Worm (Caenorhabditis elegans): Measurements from ENCODE around the gene lir-2.
A peak's percentile ranks its signal among the peaks of the same experiment; 100 is the strongest.

Gene lir-2

DNA sequence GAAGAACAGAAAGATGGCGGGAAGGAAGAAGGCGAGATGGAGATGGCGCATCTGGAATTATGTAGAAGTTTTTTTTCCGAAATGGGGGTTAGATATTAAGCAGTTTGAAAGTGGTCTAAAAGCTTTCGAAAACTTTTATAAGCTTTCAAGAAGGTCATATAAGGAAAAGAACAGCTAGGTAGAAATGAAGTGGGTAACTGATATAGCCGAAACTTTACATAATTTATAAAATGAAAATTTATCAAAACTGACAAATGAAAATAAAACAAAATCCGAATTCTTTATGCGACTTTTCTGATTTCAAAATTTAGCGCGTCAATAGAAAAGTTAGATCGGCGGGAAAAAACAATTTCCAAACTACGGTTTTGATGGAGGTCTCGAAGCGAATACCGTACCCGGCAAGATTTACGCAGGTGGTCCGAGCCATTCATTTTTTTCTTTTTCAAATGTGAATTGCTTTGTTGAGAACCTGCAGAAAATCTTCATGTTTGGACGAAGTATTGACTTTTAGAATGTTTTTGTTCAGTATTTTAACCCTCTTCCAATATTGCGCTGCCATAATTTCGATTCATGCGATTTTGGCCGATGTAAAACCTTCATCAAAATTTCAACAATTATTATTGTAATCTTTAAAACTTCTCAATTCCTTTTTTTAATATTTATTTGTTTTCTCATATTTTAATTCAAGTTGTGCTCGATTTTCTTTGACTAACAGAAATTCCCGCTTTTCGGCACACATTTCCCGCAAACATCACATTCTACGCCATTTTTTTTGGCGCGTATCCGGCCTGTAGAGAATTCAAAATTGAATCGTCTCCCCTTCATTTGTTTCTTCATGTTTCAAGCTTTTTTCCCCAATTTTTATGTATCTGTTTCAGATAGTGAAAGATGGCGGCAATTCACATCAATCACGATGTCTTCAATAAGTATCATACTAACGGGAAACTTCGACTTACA, 3.1 kb upstream of the lir-2 start, which contains the start of the genes F18A1.7 and rpa-1:
F18A1.7 (minus strand) TSS at position 51 of the 957 bp plus-strand sequence.
rpa-1 (plus strand) TSS at position 879 of the 957 bp plus-strand sequence.
- TF ChIP-seq med-1 (GFP tag; optimal IDR thresholded peaks at IDR 0.05; ENCODE audit: insufficient read depth) (no peak), ztf-23 (GFP tag; IDR thresholded peaks at IDR 0.05) (0 out of 2 replicates have a peak, but pooled peaks have one; percentile 9)

DNA sequence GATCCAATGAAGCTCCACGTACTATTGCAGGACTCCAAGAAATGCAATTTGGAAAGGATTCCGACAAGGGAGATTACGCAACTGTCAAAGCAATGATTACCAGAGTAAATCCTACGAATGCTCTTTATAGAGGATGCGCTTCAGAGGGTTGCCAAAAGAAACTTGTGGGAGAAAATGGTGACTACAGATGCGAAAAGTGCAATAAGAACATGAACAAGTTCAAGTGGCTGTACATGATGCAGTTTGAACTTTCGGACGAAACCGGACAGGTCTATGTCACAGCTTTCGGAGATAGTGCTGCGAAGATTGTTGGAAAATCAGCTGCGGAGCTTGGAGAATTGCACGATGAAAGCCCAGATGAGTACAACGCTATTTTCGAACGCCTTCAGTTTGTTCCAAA, 729 bp upstream of the lir-2 start:
- TF ChIP-seq tab-1 (GFP tag; IDR thresholded peaks at IDR 0.05) = no peak
- no peak for TF ChIP-seq cog-1 (tag; optimal IDR thresholded peaks at IDR 0.05)
- TF ChIP-seq ztf-23 (GFP tag; IDR thresholded peaks at IDR 0.05) = no peak
- TF ChIP-seq T22C8.4 (GFP tag; IDR thresholded peaks at IDR 0.05) = no peak
- no peak for TF ChIP-seq klf-2 (GFP tag; conservative IDR thresholded peaks at IDR 0.05)
- TF ChIP-seq ztf-29 (GFP tag; IDR thresholded peaks at IDR 0.05) = no peak
- TF ChIP-seq med-1 (GFP tag; optimal IDR thresholded peaks at IDR 0.05; ENCODE audit: insufficient read depth) = no peak
- TF ChIP-seq ref-1 (GFP tag; conservative IDR thresholded peaks at IDR 0.05) = no peak
- no peak for TF ChIP-seq flt-1 (GFP tag; IDR thresholded peaks at IDR 0.05)

DNA sequence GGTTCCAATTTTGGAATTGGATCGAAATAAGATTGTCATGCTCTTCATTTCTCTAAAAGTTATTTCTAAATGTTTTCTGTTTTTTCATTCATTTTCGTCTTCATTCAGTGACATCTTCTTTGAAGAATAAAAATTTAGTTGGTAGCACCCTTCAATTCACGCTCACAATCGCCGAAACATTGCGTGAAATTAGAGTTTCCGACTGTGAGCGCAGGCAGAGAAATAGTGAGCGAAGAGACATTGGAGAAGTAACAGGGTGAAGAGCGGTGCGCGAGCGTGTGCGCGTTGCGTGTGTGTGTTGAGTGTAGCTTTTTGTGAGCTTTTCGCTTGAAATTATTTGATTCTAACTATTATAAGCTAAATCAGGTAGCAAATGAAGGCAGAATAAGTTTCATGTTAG, 2.3 kb downstream of the lir-2 start:
- peak; percentile 54; the same call in 1 of the 2 replicates for TF ChIP-seq flt-1 (GFP tag; IDR thresholded peaks at IDR 0.05)
- TF ChIP-seq ztf-23 (GFP tag; IDR thresholded peaks at IDR 0.05) = no peak
- 0 out of 2 replicates have a peak, but pooled peaks have one; percentile 46 for TF ChIP-seq tab-1 (GFP tag; IDR thresholded peaks at IDR 0.05)

DNA sequence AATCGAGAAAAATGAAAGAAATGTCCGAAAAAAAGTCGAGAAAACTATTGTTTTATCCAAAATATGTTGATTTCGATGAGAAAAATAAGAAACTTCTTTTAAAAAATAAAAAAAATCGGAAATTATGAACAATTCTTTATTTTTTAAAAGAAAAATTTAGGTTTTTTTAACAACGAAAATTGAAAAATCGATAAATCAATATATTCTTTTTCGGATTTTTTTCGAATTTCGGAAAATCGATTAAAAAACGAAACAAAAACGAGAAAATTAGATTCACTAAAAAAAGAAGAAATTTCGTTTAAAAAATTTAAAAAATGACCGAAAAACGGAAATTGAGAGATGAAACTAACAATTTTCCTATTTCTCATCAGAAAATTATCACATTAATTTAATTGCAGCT, 3.0 kb downstream of the lir-2 start:
- TF ChIP-seq med-1 (GFP tag; optimal IDR thresholded peaks at IDR 0.05; ENCODE audit: insufficient read depth) (no peak), cog-1 (tag; optimal IDR thresholded peaks at IDR 0.05) (no peak), ref-1 (GFP tag; conservative IDR thresholded peaks at IDR 0.05) (no peak), tab-1 (GFP tag; IDR thresholded peaks at IDR 0.05) (no peak), ztf-23 (GFP tag; IDR thresholded peaks at IDR 0.05) (no peak), flt-1 (GFP tag; IDR thresholded peaks at IDR 0.05) (no peak)

DNA sequence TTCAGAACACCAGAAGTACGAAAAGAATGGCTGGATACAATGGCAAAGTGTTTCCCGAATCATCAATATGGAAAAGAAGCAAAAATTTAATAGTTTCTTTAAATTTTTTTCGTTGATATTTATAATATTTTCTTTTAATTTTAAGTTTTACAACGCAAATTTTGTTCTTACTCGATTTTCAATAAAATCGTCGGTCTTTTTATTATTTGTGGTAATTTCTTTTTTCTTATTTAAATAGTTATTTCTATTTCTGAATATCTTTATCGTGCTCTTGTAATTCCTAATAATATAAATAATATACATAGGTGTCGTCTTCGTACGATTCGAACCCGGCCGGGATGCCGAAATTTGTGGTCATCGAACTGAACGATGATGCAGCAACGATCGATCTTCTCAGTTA, 4.6 kb downstream of the lir-2 start, which contains the start of gene lir-1:
lir-1 (plus strand) TSS at position 301 of the 400 bp plus-strand sequence.
- no peak for TF ChIP-seq flt-1 (GFP tag; IDR thresholded peaks at IDR 0.05)
- no peak for TF ChIP-seq T22C8.4 (GFP tag; IDR thresholded peaks at IDR 0.05)
- no peak for TF ChIP-seq ref-1 (GFP tag; conservative IDR thresholded peaks at IDR 0.05)
- no peak for TF ChIP-seq ztf-29 (GFP tag; IDR thresholded peaks at IDR 0.05)

DNA sequence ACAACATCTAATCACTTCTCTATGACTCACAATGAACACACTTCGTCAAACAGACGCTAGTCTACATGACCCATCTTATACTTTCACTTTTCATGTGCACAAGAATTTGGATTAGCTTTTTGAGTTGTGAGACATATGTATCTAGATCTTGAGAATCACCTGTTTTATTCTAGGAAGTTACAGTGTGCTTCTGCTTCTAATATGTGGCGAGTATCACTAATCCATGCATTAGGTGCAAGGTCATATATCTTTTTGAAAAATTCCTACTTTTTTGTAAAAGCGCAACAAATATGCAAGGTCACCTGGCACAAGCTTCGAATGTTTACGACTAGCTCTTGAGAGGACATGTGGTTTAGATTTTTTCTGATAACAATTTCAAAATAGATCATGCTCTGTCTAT, 8.7 kb downstream of the lir-2 start:
- TF ChIP-seq ztf-23 (GFP tag; IDR thresholded peaks at IDR 0.05) (no peak), klf-2 (GFP tag; conservative IDR thresholded peaks at IDR 0.05) (no peak)

DNA sequence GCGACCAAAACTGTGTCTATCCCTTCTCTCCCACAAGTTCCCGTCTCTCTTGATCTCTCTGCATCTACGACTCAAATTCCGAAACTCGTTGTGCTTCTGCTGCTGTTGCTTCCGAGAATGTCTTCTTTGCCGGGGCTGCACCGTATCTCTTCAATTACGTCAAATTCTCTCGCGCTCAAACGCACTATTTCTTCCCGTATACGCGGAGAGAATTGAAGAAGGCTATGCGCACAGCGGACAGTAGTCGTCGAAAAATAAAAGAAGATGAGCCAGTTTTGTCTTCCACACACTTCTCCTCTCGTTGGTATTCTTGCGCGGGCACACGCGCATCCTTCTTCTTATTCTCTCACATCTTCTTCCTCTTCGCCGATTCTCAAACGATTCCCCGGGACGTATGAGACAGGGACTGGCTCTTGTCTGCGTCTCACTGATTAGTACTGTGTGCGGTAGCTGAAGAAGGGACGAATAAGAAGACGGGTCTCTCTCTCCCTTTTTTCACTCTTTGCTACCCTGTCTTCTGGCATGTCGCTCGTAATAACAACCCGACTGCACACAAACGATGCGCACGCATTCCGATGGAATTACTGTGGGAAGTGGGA, 9.3 kb downstream of the lir-2 start:
- no peak for TF ChIP-seq T22C8.4 (GFP tag; IDR thresholded peaks at IDR 0.05)
- TF ChIP-seq ztf-29 (GFP tag; IDR thresholded peaks at IDR 0.05) = no peak
- TF ChIP-seq ztf-23 (GFP tag; IDR thresholded peaks at IDR 0.05) = no peak
- TF ChIP-seq ref-1 (GFP tag; conservative IDR thresholded peaks at IDR 0.05) = 0 out of 2 replicates have a peak, but pooled peaks have one; percentile 7
- no peak for TF ChIP-seq klf-2 (GFP tag; conservative IDR thresholded peaks at IDR 0.05)
- no peak for TF ChIP-seq tab-1 (GFP tag; IDR thresholded peaks at IDR 0.05)
- peak; percentile 24 for TF ChIP-seq cog-1 (tag; optimal IDR thresholded peaks at IDR 0.05)

DNA sequence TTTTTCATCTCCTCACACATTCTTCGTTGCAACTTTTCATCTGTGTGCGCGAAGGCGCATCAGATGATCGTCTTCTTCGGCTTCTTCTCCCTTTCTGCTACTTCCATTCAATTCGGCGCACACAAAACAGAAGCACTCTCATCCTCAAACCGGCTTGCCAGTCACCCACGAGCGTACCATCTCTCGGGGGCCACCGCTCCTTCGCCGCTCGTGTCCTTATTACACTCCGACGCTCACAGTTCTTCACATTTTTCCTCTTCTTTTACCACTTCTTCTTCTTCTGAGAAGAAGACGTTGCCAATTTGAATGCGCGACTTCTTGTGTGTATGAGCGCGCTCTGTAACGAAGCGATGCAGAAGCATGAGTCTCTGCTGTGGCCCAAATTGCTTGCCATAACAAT, 11.4 kb downstream of the lir-2 start:
- TF ChIP-seq ref-1 (GFP tag; conservative IDR thresholded peaks at IDR 0.05) (no peak), ztf-23 (GFP tag; IDR thresholded peaks at IDR 0.05) (no peak), tab-1 (GFP tag; IDR thresholded peaks at IDR 0.05) (no peak), T22C8.4 (GFP tag; IDR thresholded peaks at IDR 0.05) (no peak), med-1 (GFP tag; optimal IDR thresholded peaks at IDR 0.05; ENCODE audit: insufficient read depth) (no peak), klf-2 (GFP tag; conservative IDR thresholded peaks at IDR 0.05) (no peak), ztf-29 (GFP tag; IDR thresholded peaks at IDR 0.05) (no peak), cog-1 (tag; optimal IDR thresholded peaks at IDR 0.05) (no peak), flt-1 (GFP tag; IDR thresholded peaks at IDR 0.05) (no peak)

DNA sequence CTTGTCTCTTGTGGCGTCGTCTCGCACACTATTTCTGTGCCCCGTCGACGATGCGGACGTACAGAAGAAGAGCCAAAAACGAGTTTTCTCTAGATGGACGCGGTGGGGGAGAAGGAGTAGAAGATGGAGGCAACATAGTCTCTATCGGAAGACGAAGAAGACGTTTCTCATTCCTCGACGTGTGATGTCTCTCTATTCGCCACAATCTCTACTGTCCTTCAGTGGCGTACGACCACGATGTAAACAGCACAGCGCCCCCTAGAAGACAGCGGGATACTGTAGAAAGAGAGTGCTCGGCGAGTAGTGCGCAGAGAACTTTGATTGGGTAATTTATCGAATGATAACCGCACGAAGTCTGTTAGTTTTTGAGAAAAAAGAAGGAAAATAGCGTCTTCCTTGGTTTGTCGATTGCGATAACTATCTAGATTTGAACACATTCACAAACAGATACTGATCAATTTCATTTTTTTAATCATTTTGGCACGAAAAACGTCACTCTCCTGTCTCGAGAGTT, 12.5 kb downstream of the lir-2 start:
- no peak for TF ChIP-seq klf-2 (GFP tag; conservative IDR thresholded peaks at IDR 0.05)

DNA sequence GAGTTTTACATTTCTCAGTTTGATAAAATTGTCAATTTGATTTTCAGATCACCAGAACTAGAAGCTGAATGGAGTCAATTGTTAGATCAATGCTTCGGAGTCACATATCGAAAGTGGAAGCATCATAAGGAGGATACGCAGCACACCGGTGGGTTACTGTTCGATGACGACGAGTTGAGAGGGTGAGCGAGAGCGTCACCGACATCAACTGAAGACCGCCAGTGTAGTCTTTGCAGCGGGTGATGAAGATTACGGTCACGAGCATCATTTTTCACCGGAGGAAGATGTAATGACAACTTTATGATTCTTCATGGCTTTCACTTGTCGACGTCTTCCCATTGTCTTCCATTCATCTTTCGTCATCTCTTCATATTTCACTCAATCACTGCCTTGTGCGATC, 14.8 kb downstream of the lir-2 start, which contains the start of gene lin-26:
lin-26 (plus strand) TSS at position 301 of the 400 bp plus-strand sequence.
- TF ChIP-seq cog-1 (tag; optimal IDR thresholded peaks at IDR 0.05) (no peak), T22C8.4 (GFP tag; IDR thresholded peaks at IDR 0.05) (no peak), med-1 (GFP tag; optimal IDR thresholded peaks at IDR 0.05; ENCODE audit: insufficient read depth) (no peak), ref-1 (GFP tag; conservative IDR thresholded peaks at IDR 0.05) (no peak), flt-1 (GFP tag; IDR thresholded peaks at IDR 0.05) (no peak)
